Worm (Caenorhabditis elegans) whole organism, L1 larva: ENCODE data around the gene F08F1.4.

ENCODE experiments used
- blmp-1 ChIP-seq: fragments of 150-350 bp; optimal IDR thresholded peaks from 2 replicates; lab custom pipeline; 2014; ENCODE audit warnings: missing biosample characterization, missing genetic modification characterization
- elt-2 ChIP-seq: sonication (generic microtip); optimal IDR thresholded peaks from 2 replicates; lab custom pipeline; 2016; ENCODE audit warnings: missing genetic modification characterization, mild to moderate bottlenecking, inconsistent platforms, missing compliant biosample characterization, missing genetic modification reagents
- elt-3 ChIP-seq, 6 experiments: fragments of 150-350 bp in 1 of 6; sonication (generic microtip); optimal IDR thresholded peaks; 2 replicates each; lab custom pipeline; 2017 to 2018; ENCODE audit warnings: missing biosample characterization in 6 of 6, missing genetic modification characterization in 6 of 6, inconsistent platforms in 1 of 6
- lsy-2 ChIP-seq, 2 experiments: fragments of 150-350 bp; optimal IDR thresholded peaks; 2 replicates each; lab custom pipeline; 2014; ENCODE audit warnings: missing biosample characterization in 2 of 2, missing genetic modification characterization in 2 of 2
- unc-130 ChIP-seq: fragments of 150-350 bp; optimal IDR thresholded peaks from 2 replicates; lab custom pipeline; 2017; ENCODE audit warnings: missing biosample characterization, missing genetic modification characterization, inconsistent platforms

DNA sequence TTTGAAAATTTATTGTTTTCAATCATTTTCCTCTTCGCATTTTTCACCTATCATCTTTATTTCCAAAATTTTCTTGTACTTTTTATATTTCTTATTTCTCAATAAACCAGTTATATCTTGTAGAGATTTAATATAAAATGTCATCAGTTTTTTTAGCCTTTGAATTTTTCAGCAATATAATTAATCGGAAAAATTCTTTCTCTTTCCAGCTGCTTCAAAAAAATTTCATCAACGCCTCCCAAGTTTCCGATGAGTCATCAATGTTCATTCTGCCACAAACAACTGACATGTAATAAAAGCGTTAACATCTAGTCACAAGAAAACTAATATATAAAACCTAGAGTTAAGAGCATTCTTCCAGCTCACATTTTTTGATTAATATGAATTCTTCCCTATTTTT lies at the start of gene F08F1.4:
- TF ChIP-seq elt-3 (tag; optimal IDR thresholded peaks at IDR 0.05; lab: Kevin White, UChicago) (no peak), unc-130 (no peak), blmp-1 (tag; lab: Kevin White, UChicago) (no peak), elt-2 (tag; lab: Kevin White, UChicago) (no peak), lsy-2 (tag; optimal IDR thresholded peaks at IDR 0.05; lab: Kevin White, UChicago) (no peak)
